Worm (Caenorhabditis elegans) whole organism, L1 larva: ENCODE results near the gene F41C6.4.
A peak's percentile ranks its signal among the peaks of the same experiment; 100 is the strongest.

ENCODE experiments used
- C16A3.4 ChIP-seq: fragments of 150-350 bp; optimal IDR thresholded peaks from 2 replicates; lab custom pipeline; 2014; ENCODE audit warnings: missing biosample characterization, missing genetic modification characterization
- C34B4.2 ChIP-seq: sonication (generic microtip); optimal IDR thresholded peaks from 2 replicates; lab custom pipeline; 2017; ENCODE audit warnings: mild to moderate bottlenecking, missing genetic modification characterization, missing compliant biosample characterization
- aly-2 ChIP-seq: fragments of 150-350 bp; optimal IDR thresholded peaks from 2 replicates; lab custom pipeline; 2014; ENCODE audit warnings: missing biosample characterization, missing genetic modification characterization
- blmp-1 ChIP-seq: fragments of 150-350 bp; optimal IDR thresholded peaks from 2 replicates; lab custom pipeline; 2014; ENCODE audit warnings: missing biosample characterization, missing genetic modification characterization
- ceh-8 ChIP-seq: fragments of 200-800 bp; sonication (Bioruptor generic); optimal IDR thresholded peaks from 2 replicates; lab custom pipeline; 2018; ENCODE audit warnings: mild to moderate bottlenecking, missing genetic modification characterization, moderate library complexity, missing compliant biosample characterization
- egl-27 ChIP-seq, 2 experiments: fragments of 150-350 bp in 1 of 2; sonication (generic microtip); optimal IDR thresholded peaks; 3 replicates each; lab custom pipeline; 2017 to 2018; ENCODE audit warnings: missing biosample characterization in 2 of 2, missing genetic modification characterization in 2 of 2, missing genetic modification reagents in 2 of 2
- elt-3 ChIP-seq, 6 experiments: fragments of 150-350 bp in 1 of 6; sonication (generic microtip); optimal IDR thresholded peaks; 2 replicates each; lab custom pipeline; 2017 to 2018; ENCODE audit warnings: missing biosample characterization in 6 of 6, missing genetic modification characterization in 6 of 6, inconsistent platforms in 1 of 6
- ets-5 ChIP-seq: fragments of 200-800 bp; sonication (Bioruptor generic); IDR thresholded peaks from 2 replicates; pipeline ENCODE4 v1.3.6; 2022; ENCODE audit warnings: missing genetic modification characterization, missing compliant biosample characterization
- fkh-10 ChIP-seq: sonication (generic microtip); optimal IDR thresholded peaks from 2 replicates; lab custom pipeline; 2017; ENCODE audit warnings: missing biosample characterization, missing genetic modification reagents, missing genetic modification characterization
- fkh-4 ChIP-seq: sonication (generic microtip); optimal IDR thresholded peaks from 2 replicates; lab custom pipeline; 2016; ENCODE audit warnings: missing compliant biosample characterization, missing genetic modification characterization, borderline replicate concordance
- fkh-8 ChIP-seq: sonication (generic microtip); optimal IDR thresholded peaks from 2 replicates; lab custom pipeline; 2016; ENCODE audit warnings: mild to moderate bottlenecking, missing genetic modification characterization, missing compliant biosample characterization
- hlh-17 ChIP-seq: fragments of 200-800 bp; sonication (Bioruptor generic); optimal IDR thresholded peaks from 2 replicates; lab custom pipeline; 2018; ENCODE audit warnings: missing genetic modification characterization, mild to moderate bottlenecking, missing compliant biosample characterization, moderate library complexity, borderline replicate concordance
- lin-13 ChIP-seq: fragments of 150-350 bp; optimal IDR thresholded peaks from 2 replicates; lab custom pipeline; 2014; ENCODE audit warnings: missing biosample characterization, missing genetic modification reagents, missing genetic modification characterization
- lin-14 ChIP-seq: fragments of 200-800 bp; sonication (Bioruptor generic); optimal IDR thresholded peaks from 2 replicates; lab custom pipeline; 2018; ENCODE audit warnings: mild to moderate bottlenecking, missing genetic modification characterization, moderate library complexity, missing compliant biosample characterization
- lin-35 ChIP-seq, 2 experiments: fragments of 150-350 bp; optimal IDR thresholded peaks; 2 replicates each; lab custom pipeline; 2014; ENCODE audit warnings: missing biosample characterization in 2 of 2, missing genetic modification characterization in 2 of 2, missing genetic modification reagents in 2 of 2
- mef-2 ChIP-seq: fragments of 150-350 bp; optimal IDR thresholded peaks from 2 replicates; lab custom pipeline; 2014; ENCODE audit warnings: missing biosample characterization, missing genetic modification characterization
- mep-1 ChIP-seq: fragments of 150-350 bp; optimal IDR thresholded peaks from 2 replicates; lab custom pipeline; 2014; ENCODE audit warnings: missing biosample characterization, missing genetic modification characterization
- nhr-12 ChIP-seq: sonication (generic microtip); optimal IDR thresholded peaks from 2 replicates; lab custom pipeline; 2017; ENCODE audit warnings: missing biosample characterization, missing genetic modification characterization
- nhr-20 ChIP-seq: sonication (generic microtip); optimal IDR thresholded peaks from 2 replicates; lab custom pipeline; 2016; ENCODE audit warnings: mild to moderate bottlenecking, missing genetic modification characterization, missing compliant biosample characterization
- nhr-71 ChIP-seq: sonication (generic microtip); optimal IDR thresholded peaks from 2 replicates; lab custom pipeline; 2016; ENCODE audit warnings: mild to moderate bottlenecking, missing genetic modification characterization, moderate library complexity, missing compliant biosample characterization
- nhr-76 ChIP-seq: sonication (generic microtip); optimal IDR thresholded peaks from 2 replicates; lab custom pipeline; 2017; ENCODE audit warnings: missing biosample characterization, missing genetic modification characterization
- nhr-84 ChIP-seq: sonication (generic microtip); optimal IDR thresholded peaks from 2 replicates; lab custom pipeline; 2017; ENCODE audit warnings: missing biosample characterization, missing genetic modification characterization
- nhr-85 ChIP-seq: sonication (generic microtip); peaks from one replicate; lab custom pipeline; 2016; ENCODE audit warnings: missing genetic modification characterization, inconsistent platforms, missing compliant biosample characterization
- rnt-1 ChIP-seq: sonication (generic microtip); optimal IDR thresholded peaks from 2 replicates; lab custom pipeline; 2016; ENCODE audit warnings: mild to moderate bottlenecking, missing genetic modification characterization, moderate library complexity, missing compliant biosample characterization
- sptf-1 ChIP-seq: fragments of 150-350 bp; optimal IDR thresholded peaks from 2 replicates; lab custom pipeline; 2014; ENCODE audit warnings: missing biosample characterization, missing genetic modification characterization
- sup-37 ChIP-seq: fragments of 200-800 bp; sonication (Bioruptor generic); optimal IDR thresholded peaks from 2 replicates; lab custom pipeline; 2018; ENCODE audit warnings: mild to moderate bottlenecking, missing genetic modification characterization, missing compliant biosample characterization
- tbx-2 ChIP-seq: sonication (generic microtip); optimal IDR thresholded peaks from 2 replicates; lab custom pipeline; 2016; ENCODE audit warnings: missing genetic modification characterization, missing compliant biosample characterization
- tlp-1 ChIP-seq: fragments of 150-350 bp; optimal IDR thresholded peaks from 2 replicates; lab custom pipeline; 2014; ENCODE audit warnings: missing biosample characterization, missing genetic modification characterization
- unc-130 ChIP-seq: fragments of 150-350 bp; optimal IDR thresholded peaks from 2 replicates; lab custom pipeline; 2017; ENCODE audit warnings: missing biosample characterization, missing genetic modification characterization, inconsistent platforms
- unc-86 ChIP-seq: sonication (generic microtip); optimal IDR thresholded peaks from 2 replicates; lab custom pipeline; 2016; ENCODE audit warnings: missing genetic modification characterization, missing compliant biosample characterization
- zip-4 ChIP-seq: fragments of 200-800 bp; sonication (Bioruptor generic); optimal IDR thresholded peaks from 2 replicates; lab custom pipeline; 2018; ENCODE audit warnings: mild to moderate bottlenecking, missing genetic modification characterization, moderate library complexity, missing compliant biosample characterization

The F41C6.4 gene

ce11 chrX:6865839-6866238 is 8.8 kb downstream of the F41C6.4 start, which contains the start of gene odr-10:
Gene odr-10, minus strand, starts transcription at chrX:6865939.
- TF ChIP-seq lin-13 (GFP tag; lab: Kevin White, UChicago): no peak
- peak; percentile 31 for TF ChIP-seq fkh-8 (tag; lab: Kevin White, UChicago)

- no peak for TF ChIP-seq nhr-84
- no peak for TF ChIP-seq zip-4 (GFP tag; lab: Kevin White, UChicago)
- TF ChIP-seq, all 84 proteins: peak for 0
These were observed 11.6 kb downstream of the F41C6.4 start, which contains the start of gene nep-4 for ce11 chrX:6863032-6863431. Gene nep-4, minus strand, starts transcription at chrX:6863424.

ce11 chrX:6861564-6861963 is 13.1 kb downstream of the F41C6.4 start:
- TF ChIP-seq lin-35 (GFP tag; optimal IDR thresholded peaks at IDR 0.05; lab: Kevin White, UChicago) (no peak), egl-27 (tag; optimal IDR thresholded peaks at IDR 0.05; lab: Kevin White, UChicago) (no peak), C16A3.4 (tag; lab: Kevin White, UChicago) (no peak), sup-37 (GFP tag; lab: Kevin White, UChicago) (no peak), elt-3 (tag; optimal IDR thresholded peaks at IDR 0.05; lab: Kevin White, UChicago) (no peak), nhr-76 (tag; lab: Kevin White, UChicago) (no peak), sptf-1 (tag; lab: Kevin White, UChicago) (no peak), fkh-8 (tag; lab: Kevin White, UChicago) (no peak), nhr-12 (tag; lab: Kevin White, UChicago) (no peak), lin-14 (GFP tag; lab: Kevin White, UChicago) (no peak), fkh-4 (tag; lab: Kevin White, UChicago) (no peak), ceh-8 (no peak), unc-130 (tag; lab: Kevin White, UChicago) (no peak), fkh-10 (GFP tag; lab: Kevin White, UChicago) (no peak), hlh-17 (GFP tag; lab: Kevin White, UChicago) (no peak), tlp-1 (no peak)

- no peak for TF ChIP-seq fkh-8 (tag; lab: Kevin White, UChicago)
- peak; percentile 45 for TF ChIP-seq fkh-10 (GFP tag; lab: Kevin White, UChicago)
- no peak for TF ChIP-seq elt-3 (tag; optimal IDR thresholded peaks at IDR 0.05; lab: Kevin White, UChicago)
- TF ChIP-seq C34B4.2 (tag; lab: Kevin White, UChicago): no peak
- TF ChIP-seq lin-14 (GFP tag; lab: Kevin White, UChicago): peak; percentile 71
- TF ChIP-seq rnt-1: no peak
- peak; percentile 0 for TF ChIP-seq unc-86 (tag; lab: Kevin White, UChicago)
- no peak for TF ChIP-seq lin-13 (GFP tag; lab: Kevin White, UChicago)
- no peak for TF ChIP-seq blmp-1 (tag; lab: Kevin White, UChicago)
- peak; percentile 5 for TF ChIP-seq nhr-71 (tag; lab: Kevin White, UChicago)
- no peak for TF ChIP-seq nhr-20
- TF ChIP-seq mep-1: no peak
- TF ChIP-seq tbx-2 (tag; lab: Kevin White, UChicago): peak; percentile 59
These were observed 17.8 kb downstream of the F41C6.4 start for ce11 chrX:6856793-6857192.

ce11 chrX:6853318-6853717 is 21.3 kb downstream of the F41C6.4 start, which contains the start of gene rig-3:
Gene rig-3, plus strand, starts transcription at chrX:6853618.
- TF ChIP-seq aly-2 (tag; lab: Kevin White, UChicago) (no peak), tlp-1 (no peak), mef-2 (tag; lab: Kevin White, UChicago) (no peak)

ce11 chrX:6850412-6850811 is 24.2 kb downstream of the F41C6.4 start:
- TF ChIP-seq nhr-85 (tag; lab: Kevin White, UChicago) (peak; percentile 17), ets-5 (GFP tag; lab: Robert Waterston, UW) (no peak)
